Worm (Caenorhabditis elegans): ENCODE data around the gene F56C9.8.

The F56C9.8 gene

ce11 chrIII:7308600-7309109, 10.7 kb downstream of the F56C9.8 start, which contains the start of gene acbp-4:
TSS of gene acbp-4 (minus strand) at chrIII:7309109.
- TF ChIP-seq elt-3 (tag; optimal IDR thresholded peaks at IDR 0.05) (no peak), mab-5 (tag; optimal IDR thresholded peaks at IDR 0.05) (no peak), nhr-12 (tag; optimal IDR thresholded peaks at IDR 0.05) (no peak), sem-2 (GFP tag; optimal IDR thresholded peaks at IDR 0.05) (no peak), ces-1 (GFP tag; optimal IDR thresholded peaks at IDR 0.05) (no peak), mls-2 (tag; optimal IDR thresholded peaks at IDR 0.05) (no peak), pha-4 (tag; optimal IDR thresholded peaks at IDR 0.05) (no peak), flh-1 (GFP tag; optimal IDR thresholded peaks at IDR 0.05) (no peak), unc-120 (tag; optimal IDR thresholded peaks at IDR 0.05; ENCODE audit: poor library complexity, severe bottlenecking) (no peak), hlh-1 (tag; optimal IDR thresholded peaks at IDR 0.05) (no peak), elt-1 (tag; optimal IDR thresholded peaks at IDR 0.05; ENCODE audit: borderline replicate concordance, insufficient read depth) (no peak), nhr-237 (tag; optimal IDR thresholded peaks at IDR 0.05) (no peak), nhr-76 (tag; optimal IDR thresholded peaks at IDR 0.05) (no peak), unc-39 (tag; optimal IDR thresholded peaks at IDR 0.05) (no peak), drap-1 (GFP tag; optimal IDR thresholded peaks at IDR 0.05) (no peak), lsy-2 (tag; optimal IDR thresholded peaks at IDR 0.05) (no peak), nhr-28 (tag; optimal IDR thresholded peaks at IDR 0.05) (no peak)

ce11 chrIII:7305649-7305977, 13.7 kb downstream of the F56C9.8 start:
- TF ChIP-seq blmp-1 (tag; optimal IDR thresholded peaks at IDR 0.05), result no peak
- no peak for TF ChIP-seq nhr-28 (tag; optimal IDR thresholded peaks at IDR 0.05)
- no peak for TF ChIP-seq cnd-1 (tag; optimal IDR thresholded peaks at IDR 0.05)
- no peak for TF ChIP-seq ham-2 (GFP tag; optimal IDR thresholded peaks at IDR 0.05)

- TF ChIP-seq elt-1 (tag; optimal IDR thresholded peaks at IDR 0.05; ENCODE audit: borderline replicate concordance, insufficient read depth) (peak; percentile 44), sem-2 (GFP tag; optimal IDR thresholded peaks at IDR 0.05) (no peak), zip-8 (tag; optimal IDR thresholded peaks at IDR 0.05) (no peak)
Measured at ce11 chrIII:7304961-7305648, 14.2 kb downstream of the F56C9.8 start.

- TF ChIP-seq lin-13 (tag; optimal IDR thresholded peaks at IDR 0.05), result no peak
- no peak for TF ChIP-seq elt-3 (tag; optimal IDR thresholded peaks at IDR 0.05)
- no peak for TF ChIP-seq mep-1 (tag; optimal IDR thresholded peaks at IDR 0.05)
- no peak for TF ChIP-seq lsy-2 (tag; optimal IDR thresholded peaks at IDR 0.05)
- TF ChIP-seq tbx-8 (GFP tag; optimal IDR thresholded peaks at IDR 0.05), result no peak
- no peak for TF ChIP-seq nhr-76 (tag; optimal IDR thresholded peaks at IDR 0.05)
- TF ChIP-seq nhr-2 (tag; optimal IDR thresholded peaks at IDR 0.05), result no peak
- TF ChIP-seq ceh-39 (tag; optimal IDR thresholded peaks at IDR 0.05), result no peak
- TF ChIP-seq mab-5 (tag; optimal IDR thresholded peaks at IDR 0.05), result no peak
- TF ChIP-seq nhr-28 (tag; optimal IDR thresholded peaks at IDR 0.05), result no peak
- TF ChIP-seq flh-1 (GFP tag; optimal IDR thresholded peaks at IDR 0.05), result no peak
- TF ChIP-seq sem-2 (GFP tag; optimal IDR thresholded peaks at IDR 0.05), result no peak
- TF ChIP-seq zip-8 (tag; optimal IDR thresholded peaks at IDR 0.05), result no peak
- no peak for TF ChIP-seq cnd-1 (tag; optimal IDR thresholded peaks at IDR 0.05)
- TF ChIP-seq ceh-43 (GFP tag; optimal IDR thresholded peaks at IDR 0.05), result no peak
- TF ChIP-seq nhr-237 (tag; optimal IDR thresholded peaks at IDR 0.05), result no peak
- no peak for TF ChIP-seq unc-39 (tag; optimal IDR thresholded peaks at IDR 0.05)
- TF ChIP-seq M03D4.4 (tag; optimal IDR thresholded peaks at IDR 0.05), result no peak
- no peak for TF ChIP-seq ces-1 (GFP tag; optimal IDR thresholded peaks at IDR 0.05)
Measured at ce11 chrIII:7301668-7302067, 17.6 kb downstream of the F56C9.8 start.

ce11 chrIII:7300763-7301162, 18.5 kb downstream of the F56C9.8 start:
- TF ChIP-seq sem-2 (GFP tag; optimal IDR thresholded peaks at IDR 0.05) (no peak), unc-120 (tag; optimal IDR thresholded peaks at IDR 0.05; ENCODE audit: poor library complexity, severe bottlenecking) (no peak)

ce11 chrIII:7300169-7300568, 19.1 kb downstream of the F56C9.8 start:
- TF ChIP-seq sptf-1 (tag; optimal IDR thresholded peaks at IDR 0.05) (no peak), tbx-8 (GFP tag; optimal IDR thresholded peaks at IDR 0.05) (no peak), nhr-2 (tag; optimal IDR thresholded peaks at IDR 0.05) (no peak), elt-3 (tag; optimal IDR thresholded peaks at IDR 0.05) (no peak)
